Worm (Caenorhabditis elegans): Measurements from ENCODE around the gene C33B4.4.
A peak's percentile ranks its signal among the peaks of the same experiment; 100 is the strongest.

The C33B4.4 gene

ce11 chrII:11345570-11346029, 37.6 kb downstream of the C33B4.4 start, which contains the start of gene nduf-11:
Gene nduf-11, minus strand, starts transcription at chrII:11345620.
- TF ChIP-seq T23F11.4 (GFP tag; optimal IDR thresholded peaks at IDR 0.05), result no peak
- TF ChIP-seq hlh-6 (tag; optimal IDR thresholded peaks at IDR 0.05), result no peak
- TF ChIP-seq sox-2 (GFP tag; IDR thresholded peaks at IDR 0.05), result no peak
- TF ChIP-seq pqm-1 (tag; optimal IDR thresholded peaks at IDR 0.05), result no peak
- TF ChIP-seq unc-42 (tag; optimal IDR thresholded peaks at IDR 0.05), result peak; percentile 37
- peak; percentile 58 for TF ChIP-seq ceh-14 (tag; optimal IDR thresholded peaks at IDR 0.05)
- TF ChIP-seq odd-2 (tag; optimal IDR thresholded peaks at IDR 0.05), result no peak
- TF ChIP-seq ama-1 (optimal IDR thresholded peaks at IDR 0.05), result no peak
- peak; percentile 47 for TF ChIP-seq sox-4 (tag; optimal IDR thresholded peaks at IDR 0.05)
- TF ChIP-seq ahr-1 (tag; optimal IDR thresholded peaks at IDR 0.05), result no peak
- no peak for TF ChIP-seq F13H6.1 (tag; optimal IDR thresholded peaks at IDR 0.05)
- TF ChIP-seq madf-2 (tag; optimal IDR thresholded peaks at IDR 0.05), result peak; percentile 7
- TF ChIP-seq zip-5 (tag; optimal IDR thresholded peaks at IDR 0.05), result no peak
- TF ChIP-seq ceh-9 (tag; optimal IDR thresholded peaks at IDR 0.05), result no peak
- peak; percentile 44 for TF ChIP-seq ttx-3 (tag; optimal IDR thresholded peaks at IDR 0.05)
- TF ChIP-seq pha-2 (tag; optimal IDR thresholded peaks at IDR 0.05), result peak; percentile 9
- peak; percentile 46 for TF ChIP-seq ref-2 (tag; optimal IDR thresholded peaks at IDR 0.05)
- no peak for TF ChIP-seq ceh-22 (tag; optimal IDR thresholded peaks at IDR 0.05)
- TF ChIP-seq lin-11 (tag; optimal IDR thresholded peaks at IDR 0.05), result peak; percentile 29
- no peak for TF ChIP-seq K02D7.2 (tag; optimal IDR thresholded peaks at IDR 0.05)
- TF ChIP-seq nhr-11 (tag; optimal IDR thresholded peaks at IDR 0.05), result no peak
- TF ChIP-seq Y22D7AL.16 (tag; optimal IDR thresholded peaks at IDR 0.05), result peak; percentile 0
- TF ChIP-seq ceh-34 (tag; optimal IDR thresholded peaks at IDR 0.05), result peak; percentile 39
- peak; percentile 1 for TF ChIP-seq nhr-232 (tag; optimal IDR thresholded peaks at IDR 0.05)
- TF ChIP-seq C38D4.7 (GFP tag; optimal IDR thresholded peaks at IDR 0.05), result peak; percentile 25
- TF ChIP-seq ceh-45 (GFP tag; IDR thresholded peaks at IDR 0.05), result no peak
- peak; percentile 59 for TF ChIP-seq tbx-2 (tag; optimal IDR thresholded peaks at IDR 0.05)
- no peak for TF ChIP-seq hlh-13 (GFP tag; optimal IDR thresholded peaks at IDR 0.05)
- no peak for TF ChIP-seq rnt-1 (tag; optimal IDR thresholded peaks at IDR 0.05)
- TF ChIP-seq ceh-19 (GFP tag; optimal IDR thresholded peaks at IDR 0.05), result no peak
- no peak for TF ChIP-seq fkh-10 (GFP tag; optimal IDR thresholded peaks at IDR 0.05)
- no peak for TF ChIP-seq npax-4 (tag; optimal IDR thresholded peaks at IDR 0.05)
- peak; percentile 38 for TF ChIP-seq pax-1 (tag; optimal IDR thresholded peaks at IDR 0.05)
- TF ChIP-seq ceh-30 (tag; optimal IDR thresholded peaks at IDR 0.05), result no peak
- TF ChIP-seq K09A11.1 (tag; optimal IDR thresholded peaks at IDR 0.05; ENCODE audit: insufficient read depth), result peak; percentile 48
- no peak for TF ChIP-seq pha-4 (tag; optimal IDR thresholded peaks at IDR 0.05)
- peak; percentile 58 for TF ChIP-seq unc-86 (tag; optimal IDR thresholded peaks at IDR 0.05)
- no peak for TF ChIP-seq pros-1 (tag; optimal IDR thresholded peaks at IDR 0.05)
- TF ChIP-seq hlh-30 (tag; optimal IDR thresholded peaks at IDR 0.05; ENCODE audit: insufficient read depth), result no peak
- TF ChIP-seq ceh-6 (GFP tag; optimal IDR thresholded peaks at IDR 0.05), result no peak
- TF ChIP-seq che-1 (tag; optimal IDR thresholded peaks at IDR 0.05), result peak; percentile 42
- peak; percentile 19 for TF ChIP-seq fax-1 (tag; optimal IDR thresholded peaks at IDR 0.05)
- TF ChIP-seq fkh-6 (tag; optimal IDR thresholded peaks at IDR 0.05), result no peak
- TF ChIP-seq lim-6 (tag; optimal IDR thresholded peaks at IDR 0.05), result no peak
- no peak for TF ChIP-seq hlh-8 (tag; optimal IDR thresholded peaks at IDR 0.05)
- peak; percentile 11 for TF ChIP-seq gmeb-2 (tag; optimal IDR thresholded peaks at IDR 0.05)
- no peak for TF ChIP-seq C08G9.2 (tag; optimal IDR thresholded peaks at IDR 0.05)
- no peak for TF ChIP-seq mec-3 (tag; optimal IDR thresholded peaks at IDR 0.05; ENCODE audit: borderline replicate concordance)
- no peak for TF ChIP-seq ceh-2 (tag; optimal IDR thresholded peaks at IDR 0.05)
- TF ChIP-seq elt-2 (tag; optimal IDR thresholded peaks at IDR 0.05), result peak; percentile 73
- TF ChIP-seq elt-4 (tag; optimal IDR thresholded peaks at IDR 0.05), result no peak
- TF ChIP-seq dve-1 (tag; optimal IDR thresholded peaks at IDR 0.05), result peak; percentile 55
- no peak for TF ChIP-seq ceh-24 (tag; optimal IDR thresholded peaks at IDR 0.05)
- TF ChIP-seq pat-9 (tag; optimal IDR thresholded peaks at IDR 0.05), result peak; percentile 18
